Fruit fly (Drosophila melanogaster) whole organism, embryonic: ENCODE measurements around the gene Orc2.

Experiments
- Atf-2 ChIP-seq: fragments of 200-800 bp; sonication (Bioruptor generic); optimal IDR thresholded peaks from 2 replicates; lab custom pipeline; 2016; ENCODE audit warnings: missing biosample characterization, missing genetic modification characterization
- CG15514 ChIP-seq: fragments of 200-800 bp; sonication (Bioruptor generic); optimal IDR thresholded peaks from 3 replicates; lab custom pipeline; 2017; ENCODE audit warnings: missing biosample characterization, missing genetic modification characterization, mild to moderate bottlenecking, moderate library complexity, missing genetic modification reagents
- CG16779 ChIP-seq: fragments of 200-800 bp; sonication (Bioruptor generic); IDR thresholded peaks from 2 replicates; pipeline ENCODE4 v1.3.6; 2022; ENCODE audit warnings: missing biosample characterization, missing genetic modification characterization
- CG6272 ChIP-seq: fragments of 200-800 bp; sonication (Bioruptor generic); IDR thresholded peaks from 2 replicates; pipeline ENCODE4 v1.3.6; 2022; ENCODE audit warnings: missing biosample characterization, missing genetic modification characterization
- CG9797 ChIP-seq: fragments of 200-800 bp; sonication (Bioruptor generic); optimal IDR thresholded peaks from 3 replicates; lab custom pipeline; 2018; ENCODE audit warnings: missing biosample characterization, mild to moderate bottlenecking, missing genetic modification characterization
- Dbx ChIP-seq: fragments of 200-800 bp; sonication (Bioruptor generic); IDR thresholded peaks from 3 replicates; pipeline ENCODE4 v1.3.6; 2022; ENCODE audit warnings: missing biosample characterization, missing genetic modification characterization
- Doc3 ChIP-seq: fragments of 200-800 bp; sonication (Bioruptor generic); IDR thresholded peaks from 3 replicates; pipeline ENCODE4 v1.3.6; 2022; ENCODE audit warnings: missing biosample characterization, missing genetic modification characterization; ENCODE audit not compliant: partially characterized antibody
- Sin3A ChIP-seq: fragments of >200 bp; optimal IDR thresholded peaks from 2 replicates; lab custom pipeline; 2018
- amos ChIP-seq: fragments of 200-800 bp; sonication (Bioruptor generic); IDR thresholded peaks from 2 replicates; pipeline ENCODE4 v1.3.6; 2022; ENCODE audit warnings: missing biosample characterization, missing genetic modification characterization; ENCODE audit not compliant: partially characterized antibody
- dysf ChIP-seq: fragments of 200-800 bp; sonication (Bioruptor generic); IDR thresholded peaks from 3 replicates; pipeline ENCODE4 v1.3.6; 2022; ENCODE audit warnings: missing biosample characterization, missing genetic modification characterization
- mirr ChIP-seq: fragments of 200-800 bp; sonication (Bioruptor generic); optimal IDR thresholded peaks from 3 replicates; lab custom pipeline; 2018; ENCODE audit warnings: missing biosample characterization, mild to moderate bottlenecking, missing genetic modification characterization
- pan ChIP-seq, 4 experiments: fragments of >200 bp in 3 of 4; fragments of 200-800 bp in 1 of 4; sonication (Bioruptor generic) in 1 of 4; optimal IDR thresholded peaks in 3 of 4; IDR thresholded peaks in 1 of 4; 2 replicates each; pipeline versions ENCODE4 v1.3.6 to Lab custom; 2017 to 2022; ENCODE audit warnings: missing biosample characterization in 2 of 4, missing genetic modification characterization in 2 of 4, mixed read lengths in 1 of 4

DNA sequence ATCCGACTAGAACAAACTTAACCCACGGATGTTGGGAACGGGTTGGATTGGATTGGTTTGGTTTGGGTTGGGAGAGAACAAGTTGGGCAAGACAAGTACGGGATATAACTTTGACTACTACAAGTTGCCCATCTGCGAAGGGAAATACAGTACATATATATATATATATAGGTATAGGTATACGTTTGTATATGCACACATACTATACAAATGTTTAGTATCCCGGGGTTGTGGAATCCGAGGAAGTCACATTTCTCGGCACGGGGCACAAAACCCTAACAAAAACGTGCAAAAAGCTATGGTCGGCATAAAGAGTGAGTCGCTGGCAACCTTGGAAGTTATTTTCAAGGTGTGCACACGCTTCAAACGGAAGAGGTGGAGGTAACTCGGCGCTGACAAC, 39.2 kb downstream of the Orc2 start:
- TF ChIP-seq Doc3 (GFP tag; lab: Robert Waterston, UW) (no peak), CG9797 (no peak), amos (GFP tag; lab: Robert Waterston, UW) (no peak), CG16779 (GFP tag; lab: Robert Waterston, UW) (no peak), Atf-2 (GFP tag; lab: Kevin White, UChicago) (no peak), pan (optimal IDR thresholded peaks at IDR 0.05; lab: Kevin White, UChicago) (no peak), pan (GFP tag; optimal IDR thresholded peaks at IDR 0.05 in 1 of 2, IDR thresholded peaks at IDR 0.05 in 1 of 2) (no peak), CG15514 (GFP tag; lab: Kevin White, UChicago) (no peak), Dbx (GFP tag; lab: Robert Waterston, UW) (no peak), Sin3A (lab: Kevin White, UChicago) (no peak), mirr (GFP tag; lab: Kevin White, UChicago) (no peak), dysf (GFP tag; lab: Robert Waterston, UW) (no peak), CG6272 (GFP tag; lab: Robert Waterston, UW) (no peak)
